Worm (Caenorhabditis elegans) whole organism, midembryonic: Measurements from ENCODE around the gene rfl-1.

Experiments
- T22C8.4 ChIP-seq: fragments of 200-800 bp; sonication (Bioruptor generic); IDR thresholded peaks from 2 replicates; pipeline ENCODE4 v1.3.6; 2022; ENCODE audit warnings: missing genetic modification characterization, missing compliant biosample characterization
- cog-1 ChIP-seq: sonication (generic microtip); optimal IDR thresholded peaks from 2 replicates; lab custom pipeline; 2016; ENCODE audit warnings: missing genetic modification characterization, missing compliant biosample characterization
- flt-1 ChIP-seq: fragments of 200-800 bp; sonication (Bioruptor generic); IDR thresholded peaks from 2 replicates; pipeline ENCODE4 v1.3.6; 2022; ENCODE audit warnings: missing genetic modification characterization, missing compliant biosample characterization
- ref-1 ChIP-seq: fragments of 200-800 bp; sonication (Bioruptor generic); conservative IDR thresholded peaks from 2 replicates; pipeline ENCODE4 v1.3.6; 2022; ENCODE audit warnings: missing genetic modification reagents, missing genetic modification characterization, missing compliant biosample characterization
- ztf-29 ChIP-seq: fragments of 200-800 bp; sonication (Bioruptor generic); IDR thresholded peaks from 2 replicates; pipeline ENCODE4 v1.3.6; 2022; ENCODE audit warnings: missing genetic modification reagents, missing genetic modification characterization, missing compliant biosample characterization

DNA sequence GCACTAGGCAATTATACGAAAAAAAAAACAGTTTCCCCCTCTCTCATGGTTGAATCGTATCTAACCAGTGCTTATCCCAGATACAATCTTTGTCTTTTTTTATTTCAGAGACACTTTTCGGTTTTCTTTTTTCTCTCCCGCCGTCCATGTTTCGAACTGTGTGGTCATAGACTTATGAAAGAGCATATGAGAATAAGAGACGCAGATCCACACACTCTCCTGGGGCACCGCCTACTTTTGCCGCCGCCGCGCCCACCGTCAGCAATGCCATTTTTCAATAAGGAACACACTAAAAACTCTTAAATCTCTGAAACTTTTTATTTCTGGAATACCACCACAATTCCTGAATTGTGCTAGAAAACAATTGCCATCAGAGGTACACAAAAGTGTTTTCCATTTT is 31.1 kb upstream of the rfl-1 start, which contains the start of gene prk-1:
- TF ChIP-seq ztf-29 (GFP tag; lab: Robert Waterston, UW) (no peak), flt-1 (no peak), T22C8.4 (GFP tag; lab: Robert Waterston, UW) (no peak), cog-1 (no peak), ref-1 (GFP tag; lab: Robert Waterston, UW) (no peak)
